Worm (Caenorhabditis elegans) whole organism, L3 larva: ENCODE measurements around the gene H10E21.1.

Source experiments
- ceh-28 ChIP-seq: fragments of 150-350 bp; optimal IDR thresholded peaks from 2 replicates; lab custom pipeline; 2014; ENCODE audit warnings: missing biosample characterization, missing genetic modification reagents, missing genetic modification characterization
- jun-1 ChIP-seq: fragments of 150-350 bp; optimal IDR thresholded peaks from 2 replicates; lab custom pipeline; 2014; ENCODE audit warnings: missing biosample characterization, missing genetic modification reagents, missing genetic modification characterization
- nfya-1 ChIP-seq: sonication (generic microtip); optimal IDR thresholded peaks from 2 replicates; lab custom pipeline; 2017; ENCODE audit warnings: missing genetic modification characterization, mild to moderate bottlenecking, missing compliant biosample characterization, antibody characterized with exemption, moderate library complexity; ENCODE audit not compliant: insufficient read depth
- pha-4 ChIP-seq: fragments of 150-350 bp; optimal IDR thresholded peaks from 2 replicates; lab custom pipeline; 2014; ENCODE audit warnings: missing biosample characterization, missing genetic modification reagents, missing genetic modification characterization
- pqm-1 ChIP-seq: fragments of 150-350 bp; optimal IDR thresholded peaks from 2 replicates; lab custom pipeline; 2017; ENCODE audit warnings: missing biosample characterization, missing genetic modification characterization, inconsistent platforms
- skn-1 ChIP-seq: fragments of 150-350 bp; optimal IDR thresholded peaks from 2 replicates; lab custom pipeline; 2014; ENCODE audit warnings: missing biosample characterization, missing genetic modification characterization
- tbx-2 ChIP-seq: sonication (generic microtip); optimal IDR thresholded peaks from 2 replicates; lab custom pipeline; 2016; ENCODE audit warnings: mild to moderate bottlenecking, missing genetic modification characterization, missing compliant biosample characterization

DNA sequence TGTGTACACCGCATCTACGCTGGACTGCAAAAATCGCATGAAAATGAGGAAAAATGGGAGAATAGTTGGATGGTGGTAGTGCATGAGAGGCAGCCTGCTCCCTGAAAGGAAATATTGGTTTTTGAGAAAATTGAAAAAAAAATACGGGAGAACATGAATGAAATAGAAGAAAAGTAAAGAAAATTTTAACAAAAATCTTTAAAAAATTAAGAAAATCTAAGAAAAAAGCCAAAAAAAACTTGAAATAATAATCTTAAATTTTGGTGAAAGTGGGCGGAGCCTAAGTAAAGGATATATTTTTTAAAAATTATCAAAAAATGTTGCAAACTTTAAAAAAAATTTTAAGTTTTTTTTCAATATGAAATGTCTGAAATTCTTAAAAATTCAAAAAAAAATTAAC lies 8.3 kb downstream of the H10E21.1 start, which contains the start of gene H10E21.5:
- TF ChIP-seq tbx-2 (no peak), skn-1 (tag; lab: Kevin White, UChicago) (no peak), pqm-1 (no peak), jun-1 (tag; lab: Kevin White, UChicago) (no peak), pha-4 (tag; lab: Kevin White, UChicago) (no peak), ceh-28 (no peak), nfya-1 (tag; lab: Kevin White, UChicago) (no peak)
